Fruit fly (Drosophila melanogaster) whole organism, embryonic: ENCODE results near the gene CG31997.

Source experiments
- B-H2 ChIP-seq: fragments of 200-800 bp; sonication (Bioruptor generic); optimal IDR thresholded peaks from 2 replicates; lab custom pipeline; 2018; ENCODE audit warnings: missing biosample characterization, mild to moderate bottlenecking, missing genetic modification characterization
- CG1024 ChIP-seq: fragments of 200-800 bp; sonication (Bioruptor generic); IDR thresholded peaks from 2 replicates; pipeline ENCODE4 v1.3.6; 2022; ENCODE audit warnings: missing biosample characterization, missing genetic modification characterization
- CG12071 ChIP-seq: fragments of 200-800 bp; sonication (Bioruptor generic); optimal IDR thresholded peaks from 3 replicates; lab custom pipeline; 2018; ENCODE audit warnings: missing biosample characterization, mild to moderate bottlenecking, missing genetic modification characterization
- CG12769 ChIP-seq: fragments of 200-800 bp; sonication (Bioruptor generic); optimal IDR thresholded peaks from 2 replicates; lab custom pipeline; 2019; ENCODE audit warnings: missing biosample characterization, mild to moderate bottlenecking, missing genetic modification characterization, moderate library complexity
- CG13624 ChIP-seq: fragments of 200-800 bp; sonication (Bioruptor generic); optimal IDR thresholded peaks from 2 replicates; lab custom pipeline; 2016; ENCODE audit warnings: missing biosample characterization, missing genetic modification characterization
- CG13894 ChIP-seq: fragments of 200-800 bp; sonication (Bioruptor generic); optimal IDR thresholded peaks from 3 replicates; lab custom pipeline; 2018; ENCODE audit warnings: missing biosample characterization, mild to moderate bottlenecking, missing genetic modification characterization, moderate library complexity
- CG14860 ChIP-seq: fragments of 200-800 bp; sonication (Bioruptor generic); IDR thresholded peaks from 3 replicates; pipeline ENCODE4 v1.3.6; 2022; ENCODE audit warnings: missing biosample characterization, missing genetic modification characterization; ENCODE audit not compliant: partially characterized antibody
- CG15696 ChIP-seq: fragments of 200-800 bp; sonication (Bioruptor generic); optimal IDR thresholded peaks from 2 replicates; lab custom pipeline; 2019; ENCODE audit warnings: missing biosample characterization, mild to moderate bottlenecking, missing genetic modification characterization, moderate library complexity
- CG17328 ChIP-seq: fragments of 200-800 bp; sonication (Bioruptor generic); IDR thresholded peaks from 2 replicates; pipeline ENCODE4 v1.3.6; 2022; ENCODE audit warnings: missing biosample characterization, missing genetic modification characterization
- CG17568 ChIP-seq: fragments of 200-800 bp; sonication (Bioruptor generic); optimal IDR thresholded peaks from 2 replicates; lab custom pipeline; 2018; ENCODE audit warnings: missing biosample characterization, mild to moderate bottlenecking, missing genetic modification characterization, moderate library complexity
- CG2199 ChIP-seq: fragments of 200-800 bp; sonication (Bioruptor generic); IDR thresholded peaks from 3 replicates; pipeline ENCODE4 v1.3.6; 2022; ENCODE audit warnings: missing biosample characterization, missing genetic modification characterization
- CG30020 ChIP-seq: fragments of 200-800 bp; optimal IDR thresholded peaks from 2 replicates; lab custom pipeline; 2019; ENCODE audit warnings: missing biosample characterization, mild to moderate bottlenecking, missing genetic modification characterization, moderate library complexity
- CG3726 ChIP-seq: fragments of 200-800 bp; sonication (Bioruptor generic); IDR thresholded peaks from 3 replicates; pipeline ENCODE4, ENCODE4 v1.3.6; 2022; ENCODE audit warnings: missing biosample characterization, missing genetic modification characterization
- CG3838 ChIP-seq: fragments of 200-800 bp; sonication (Bioruptor generic); optimal IDR thresholded peaks from 3 replicates; lab custom pipeline; 2016; ENCODE audit warnings: missing biosample characterization, missing genetic modification characterization
- CG6175 ChIP-seq: fragments of 200-800 bp; sonication (Bioruptor generic); IDR thresholded peaks from 3 replicates; pipeline ENCODE4 v1.3.6; 2022; ENCODE audit warnings: missing biosample characterization, missing genetic modification characterization
- CG7745 ChIP-seq: fragments of 200-800 bp; sonication (Bioruptor generic); optimal IDR thresholded peaks from 2 replicates; lab custom pipeline; 2018; ENCODE audit warnings: missing biosample characterization, mild to moderate bottlenecking, missing genetic modification characterization, moderate library complexity
- CG8388 ChIP-seq: fragments of 200-800 bp; sonication (Bioruptor generic); optimal IDR thresholded peaks from 2 replicates; lab custom pipeline; 2019; ENCODE audit warnings: missing biosample characterization, mild to moderate bottlenecking, missing genetic modification characterization, moderate library complexity
- CG9215 ChIP-seq: fragments of 200-800 bp; sonication (Bioruptor generic); IDR thresholded peaks from 2 replicates; pipeline ENCODE4 v1.3.6; 2022; ENCODE audit warnings: missing biosample characterization, missing genetic modification characterization
- CG9727 ChIP-seq: fragments of 200-800 bp; sonication (Bioruptor generic); optimal IDR thresholded peaks from 3 replicates; lab custom pipeline; 2017; ENCODE audit warnings: missing biosample characterization, mild to moderate bottlenecking, missing genetic modification characterization
- CG9932 ChIP-seq: fragments of 200-800 bp; sonication (Bioruptor generic); IDR thresholded peaks from 2 replicates; pipeline ENCODE4 v1.3.6; 2022; ENCODE audit warnings: missing biosample characterization, missing genetic modification characterization
- Chrac-16 ChIP-seq: fragments of 200-800 bp; sonication (Bioruptor generic); optimal IDR thresholded peaks from 3 replicates; lab custom pipeline; 2016; ENCODE audit warnings: missing biosample characterization, missing genetic modification characterization
- Ets65A ChIP-seq: fragments of 200-800 bp; sonication (Bioruptor generic); peaks from one replicate; lab custom pipeline; 2016; ENCODE audit warnings: missing biosample characterization, missing genetic modification characterization
- Gug ChIP-seq: fragments of 200-800 bp; sonication (Bioruptor generic); IDR thresholded peaks from 4 replicates; pipeline ENCODE4 v1.3.6; 2022; ENCODE audit warnings: missing biosample characterization, missing genetic modification characterization
- HLHmδ ChIP-seq: fragments of 200-800 bp; sonication (Bioruptor generic); optimal IDR thresholded peaks from 2 replicates; lab custom pipeline; 2018; ENCODE audit warnings: missing biosample characterization, mild to moderate bottlenecking, missing genetic modification characterization, moderate library complexity
- Hr78 ChIP-seq, 2 experiments: fragments of 200-800 bp in 1 of 2; fragments of >200 bp in 1 of 2; sonication (Bioruptor generic) in 1 of 2; optimal IDR thresholded peaks; 2 replicates each; lab custom pipeline; 2017 to 2019; ENCODE audit warnings: missing biosample characterization in 2 of 2, missing genetic modification characterization in 2 of 2, mild to moderate bottlenecking in 1 of 2, moderate library complexity in 1 of 2
- Nf-YB ChIP-seq: fragments of 200-800 bp; sonication (Bioruptor generic); optimal IDR thresholded peaks from 3 replicates; lab custom pipeline; 2019; ENCODE audit warnings: missing biosample characterization, mild to moderate bottlenecking, missing genetic modification characterization, moderate library complexity
- Nf-YC ChIP-seq: fragments of 200-800 bp; optimal IDR thresholded peaks from 3 replicates; lab custom pipeline; 2019; ENCODE audit warnings: missing biosample characterization, mild to moderate bottlenecking, missing genetic modification characterization, moderate library complexity
- Pdp1 ChIP-seq, 2 experiments: fragments of 200-800 bp; sonication (Bioruptor generic); optimal IDR thresholded peaks; 3 replicates each; lab custom pipeline; 2016; ENCODE audit warnings: missing biosample characterization in 2 of 2, missing genetic modification characterization in 2 of 2, mild to moderate bottlenecking in 1 of 2, moderate library complexity in 1 of 2
- Poxn ChIP-seq: fragments of 200-800 bp; sonication (Bioruptor generic); IDR thresholded peaks from 2 replicates; pipeline ENCODE4 v1.3.6; 2022; ENCODE audit warnings: missing biosample characterization, missing genetic modification characterization
- Rx ChIP-seq: fragments of 200-800 bp; sonication (Bioruptor generic); IDR thresholded peaks from 2 replicates; pipeline ENCODE4 v1.3.6; 2022; ENCODE audit warnings: missing biosample characterization, missing genetic modification characterization
- abd-A ChIP-seq: fragments of 200-800 bp; sonication (Bioruptor generic); optimal IDR thresholded peaks from 3 replicates; lab custom pipeline; 2019; ENCODE audit warnings: missing biosample characterization, mild to moderate bottlenecking, missing genetic modification characterization, moderate library complexity
- bowl ChIP-seq: fragments of 200-800 bp; sonication (Bioruptor generic); IDR thresholded peaks from 2 replicates; pipeline ENCODE4 v1.3.6; 2022; ENCODE audit warnings: missing biosample characterization, missing genetic modification characterization
- cato ChIP-seq: fragments of 200-800 bp; sonication (Bioruptor generic); optimal IDR thresholded peaks from 2 replicates; lab custom pipeline; 2016; ENCODE audit warnings: missing biosample characterization, missing genetic modification characterization, borderline replicate concordance
- danr ChIP-seq: fragments of 200-800 bp; sonication (Bioruptor generic); IDR thresholded peaks from 2 replicates; pipeline ENCODE4 v1.3.6; 2022; ENCODE audit warnings: missing biosample characterization, missing genetic modification characterization
- dm ChIP-seq: fragments of 200-800 bp; sonication (Bioruptor generic); optimal IDR thresholded peaks from 3 replicates; lab custom pipeline; 2016; ENCODE audit warnings: missing biosample characterization, missing genetic modification characterization
- eve ChIP-seq, 2 experiments: fragments of >200 bp; optimal IDR thresholded peaks; 2 replicates each; lab custom pipeline; 2017; ENCODE audit warnings: missing biosample characterization in 2 of 2, missing genetic modification characterization in 2 of 2
- exex ChIP-seq: fragments of 200-800 bp; sonication (Bioruptor generic); optimal IDR thresholded peaks from 4 replicates; lab custom pipeline; 2018; ENCODE audit warnings: missing biosample characterization, mild to moderate bottlenecking, missing genetic modification characterization, moderate library complexity
- gcm ChIP-seq: fragments of 200-800 bp; sonication (Bioruptor generic); optimal IDR thresholded peaks from 2 replicates; lab custom pipeline; 2019; ENCODE audit warnings: missing biosample characterization, mild to moderate bottlenecking, missing genetic modification characterization, moderate library complexity
- h ChIP-seq: fragments of >200 bp; optimal IDR thresholded peaks from 2 replicates; lab custom pipeline; 2017
- ham ChIP-seq: fragments of 200-800 bp; sonication (Bioruptor generic); IDR thresholded peaks from 2 replicates; pipeline ENCODE4 v1.3.6; 2022; ENCODE audit warnings: missing biosample characterization, missing genetic modification characterization
- lmd ChIP-seq: fragments of 200-800 bp; sonication (Bioruptor generic); IDR thresholded peaks from 2 replicates; pipeline ENCODE4 v1.3.6; 2022; ENCODE audit warnings: missing biosample characterization, missing genetic modification characterization
- odd ChIP-seq: fragments of 200-800 bp; sonication (Bioruptor generic); optimal IDR thresholded peaks from 2 replicates; lab custom pipeline; 2017; ENCODE audit warnings: missing biosample characterization, mild to moderate bottlenecking, missing genetic modification characterization
- onecut ChIP-seq: fragments of 200-800 bp; sonication (Bioruptor generic); IDR thresholded peaks from 2 replicates; pipeline ENCODE4 v1.3.6; 2022; ENCODE audit warnings: missing biosample characterization, missing genetic modification characterization
- pho ChIP-seq: fragments of 200-800 bp; sonication (Bioruptor generic); optimal IDR thresholded peaks from 2 replicates; lab custom pipeline; 2016; ENCODE audit warnings: missing biosample characterization, missing genetic modification characterization
- psq ChIP-seq: fragments of 200-800 bp; sonication (Bioruptor generic); optimal IDR thresholded peaks from 2 replicates; lab custom pipeline; 2017; ENCODE audit warnings: missing biosample characterization, missing genetic modification characterization
- sima ChIP-seq: fragments of 200-800 bp; sonication (Bioruptor generic); optimal IDR thresholded peaks from 2 replicates; lab custom pipeline; 2016; ENCODE audit warnings: missing biosample characterization, missing genetic modification characterization
- sug ChIP-seq: fragments of 200-800 bp; optimal IDR thresholded peaks from 2 replicates; lab custom pipeline; 2019; ENCODE audit warnings: missing biosample characterization, mild to moderate bottlenecking, missing genetic modification characterization, moderate library complexity
- tna ChIP-seq: fragments of 200-800 bp; sonication (Bioruptor generic); IDR thresholded peaks from 2 replicates; pipeline ENCODE4 v1.3.6; 2022; ENCODE audit warnings: missing biosample characterization, missing genetic modification characterization; ENCODE audit not compliant: partially characterized antibody
- wek ChIP-seq: fragments of 200-800 bp; sonication (Bioruptor generic); optimal IDR thresholded peaks from 3 replicates; lab custom pipeline; 2018; ENCODE audit warnings: missing biosample characterization, mild to moderate bottlenecking, missing genetic modification characterization, moderate library complexity

The CG31997 gene

DNA sequence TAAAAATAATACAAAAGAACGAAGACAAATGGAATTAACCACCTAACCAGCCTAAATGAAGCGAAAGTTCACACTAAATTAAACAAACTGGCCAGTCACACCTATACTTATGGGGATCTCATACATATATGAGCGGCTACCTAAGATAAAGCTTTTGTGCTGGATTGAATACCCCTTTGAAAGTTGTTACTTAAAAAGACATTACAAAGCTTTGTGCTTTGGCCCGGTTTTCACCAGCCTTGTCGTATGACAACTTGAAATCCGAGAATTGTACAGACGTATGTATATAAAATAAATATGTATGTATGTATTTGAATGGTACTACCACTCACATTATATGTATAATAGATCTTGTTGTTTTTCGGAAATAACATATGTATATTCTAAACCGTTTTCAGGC lies at the start of gene CG31997:
TSS of gene CG31997 (minus strand) at position 84 of the 400 bp plus-strand sequence.
- TF ChIP-seq bowl: no peak
- no peak for TF ChIP-seq CG6175 (GFP tag; lab: Robert Waterston, UW)
- no peak for TF ChIP-seq abd-A (tag; lab: Kevin White, UChicago)
- TF ChIP-seq CG9932: no peak
- TF ChIP-seq CG17328 (GFP tag; lab: Robert Waterston, UW): no peak
- TF ChIP-seq sug (tag; lab: Kevin White, UChicago): peak; percentile 14
- no peak for TF ChIP-seq HLHmδ (GFP tag; lab: Kevin White, UChicago)
- TF ChIP-seq ham (GFP tag; lab: Robert Waterston, UW): no peak
- TF ChIP-seq pho: no peak
- TF ChIP-seq CG12769: peak; percentile 52
- TF ChIP-seq danr (GFP tag; lab: Robert Waterston, UW): no peak
- TF ChIP-seq dm (GFP tag; lab: Kevin White, UChicago): no peak
- no peak for TF ChIP-seq CG3726 (GFP tag; lab: Robert Waterston, UW)
- TF ChIP-seq CG9727 (GFP tag; lab: Kevin White, UChicago): no peak
- TF ChIP-seq eve (GFP tag; optimal IDR thresholded peaks at IDR 0.05; lab: Kevin White, UChicago): peak in 1 of 2 experiments; percentile 3
- no peak for TF ChIP-seq psq (GFP tag; lab: Kevin White, UChicago)
- no peak for TF ChIP-seq tna (GFP tag; lab: Robert Waterston, UW)
- TF ChIP-seq Nf-YC (tag; lab: Kevin White, UChicago): no peak
- TF ChIP-seq CG1024 (GFP tag; lab: Robert Waterston, UW): no peak
- TF ChIP-seq CG30020 (tag; lab: Kevin White, UChicago): peak; percentile 19
- no peak for TF ChIP-seq h
- no peak for TF ChIP-seq gcm (GFP tag; lab: Kevin White, UChicago)
- no peak for TF ChIP-seq CG8388 (GFP tag; lab: Kevin White, UChicago)
- no peak for TF ChIP-seq Nf-YB
- TF ChIP-seq CG13624 (GFP tag; lab: Kevin White, UChicago): no peak
- no peak for TF ChIP-seq Chrac-16 (GFP tag; lab: Kevin White, UChicago)
- peak; percentile 64; the same call in 1 of the 3 replicates for TF ChIP-seq CG2199 (GFP tag; lab: Robert Waterston, UW)
- TF ChIP-seq CG15696: no peak
- TF ChIP-seq CG13894: peak; percentile 90
- no peak for TF ChIP-seq onecut (GFP tag; lab: Robert Waterston, UW)
- peak in 1 of 2 experiments; percentile 15 for TF ChIP-seq Pdp1 (GFP tag; optimal IDR thresholded peaks at IDR 0.05; lab: Kevin White, UChicago)
- TF ChIP-seq Hr78 (GFP tag; optimal IDR thresholded peaks at IDR 0.05; lab: Kevin White, UChicago): no peak
- TF ChIP-seq CG9215 (GFP tag; lab: Robert Waterston, UW): no peak
- no peak for TF ChIP-seq cato (GFP tag; lab: Kevin White, UChicago)
- peak; percentile 51 for TF ChIP-seq wek (GFP tag; lab: Kevin White, UChicago)
- TF ChIP-seq exex (tag; lab: Kevin White, UChicago): peak; percentile 29
- peak; percentile 47 for TF ChIP-seq B-H2 (GFP tag; lab: Kevin White, UChicago)
- no peak for TF ChIP-seq CG12071
- no peak for TF ChIP-seq Gug (GFP tag; lab: Robert Waterston, UW)
- no peak for TF ChIP-seq lmd
- TF ChIP-seq sima: no peak
- no peak for TF ChIP-seq CG14860
- no peak for TF ChIP-seq CG17568 (GFP tag; lab: Kevin White, UChicago)
- no peak for TF ChIP-seq Rx (GFP tag; lab: Robert Waterston, UW)
- no peak for TF ChIP-seq Ets65A (GFP tag; lab: Kevin White, UChicago)
- no peak for TF ChIP-seq CG7745
- no peak for TF ChIP-seq odd
- TF ChIP-seq CG3838 (GFP tag; lab: Kevin White, UChicago): no peak
- no peak for TF ChIP-seq Poxn
